Worm (Caenorhabditis elegans) whole organism, mixed stage, embryonic: ENCODE data around the gene Y55F3C.10.

Source experiments
- nhr-28 ChIP-seq: fragments of 150-350 bp; optimal IDR thresholded peaks from 2 replicates; lab custom pipeline; 2014; ENCODE audit warnings: missing biosample characterization, missing genetic modification characterization
- ztf-11 ChIP-seq: fragments of 150-350 bp; optimal IDR thresholded peaks from 2 replicates; lab custom pipeline; 2014; ENCODE audit warnings: missing biosample characterization, missing genetic modification characterization

DNA sequence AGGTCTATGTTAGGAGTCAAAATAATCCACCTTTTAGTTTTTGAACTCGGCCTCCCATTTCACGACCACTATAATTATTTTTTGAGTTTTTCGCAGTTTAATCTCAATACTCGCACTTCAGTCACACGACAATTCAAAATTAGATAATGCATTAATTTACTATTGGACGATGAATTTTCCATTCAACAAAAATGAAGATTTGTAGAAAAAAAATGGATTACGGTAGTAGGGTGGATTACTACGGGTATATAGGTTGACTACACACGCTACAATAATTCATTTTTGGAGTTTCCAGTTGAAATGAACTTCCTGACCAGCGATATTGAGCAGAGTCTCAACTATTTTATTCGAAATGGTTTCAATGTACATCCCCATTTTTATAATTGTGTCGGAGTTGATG lies 37.2 kb upstream of the Y55F3C.10 start, which contains the start of gene srt-23:
- TF ChIP-seq ztf-11 (tag; lab: Kevin White, UChicago), result no peak
- no peak for TF ChIP-seq nhr-28 (tag; lab: Kevin White, UChicago)
